Fruit fly (Drosophila melanogaster): ENCODE measurements around the gene Wdr37.

dm6 chr3R:18443232-18443631 is 40.7 kb upstream of the Wdr37 start:
- TF ChIP-seq Gug (GFP tag; IDR thresholded peaks at IDR 0.05) (no peak), eg (GFP tag; IDR thresholded peaks at IDR 0.05) (no peak), Hr39 (GFP tag; optimal IDR thresholded peaks at IDR 0.05) (no peak), CG3032 (tag; optimal IDR thresholded peaks at IDR 0.05) (no peak), Eip78C (GFP tag) (no peak), Blimp-1 (GFP tag; optimal IDR thresholded peaks at IDR 0.05) (no peak), fd85E (GFP tag; optimal IDR thresholded peaks at IDR 0.05) (no peak), Eip93F (GFP tag; optimal IDR thresholded peaks at IDR 0.05) (no peak), Eip75B (GFP tag; optimal IDR thresholded peaks at IDR 0.05) (no peak)

Measured in whole organism, prepupa.